Worm (Caenorhabditis elegans) whole organism, young adult: ENCODE data around the gene cyn-10.
A peak's percentile ranks its signal among the peaks of the same experiment; 100 is the strongest.

Source experiments
- B0035.1 ChIP-seq: sonication (generic microtip); optimal IDR thresholded peaks from 2 replicates; lab custom pipeline; 2016; ENCODE audit warnings: missing genetic modification characterization, mild to moderate bottlenecking, missing compliant biosample characterization, missing genotype, missing genetic modification reagents
- B0336.3 ChIP-seq: fragments of 200-800 bp; sonication (Bioruptor generic); IDR thresholded peaks from 2 replicates; pipeline ENCODE4 v1.3.6; 2022; ENCODE audit warnings: missing genetic modification characterization, missing compliant biosample characterization
- C17E4.6 ChIP-seq: fragments of 200-800 bp; sonication (Bioruptor generic); IDR thresholded peaks from 2 replicates; pipeline ENCODE4 v1.3.6; 2022; ENCODE audit warnings: missing genetic modification reagents, missing genetic modification characterization, missing compliant biosample characterization
- F22D6.2 ChIP-seq: sonication (generic microtip); optimal IDR thresholded peaks from 2 replicates; lab custom pipeline; 2016; ENCODE audit warnings: mild to moderate bottlenecking, missing genetic modification characterization, missing compliant biosample characterization
- F23B12.7 ChIP-seq: sonication (generic microtip); optimal IDR thresholded peaks from 2 replicates; lab custom pipeline; 2017; ENCODE audit warnings: missing genetic modification characterization, mild to moderate bottlenecking, missing compliant biosample characterization, antibody characterized with exemption, moderate library complexity; ENCODE audit not compliant: insufficient read depth
- F33H1.4 ChIP-seq: fragments of 200-800 bp; sonication (Bioruptor generic); IDR thresholded peaks from 2 replicates; pipeline ENCODE4 v1.3.6; 2022; ENCODE audit warnings: missing genetic modification reagents, missing genetic modification characterization, missing compliant biosample characterization
- F37B4.10 ChIP-seq: fragments of 200-800 bp; sonication (Bioruptor generic); IDR thresholded peaks from 2 replicates; pipeline ENCODE4 v1.3.6; 2022; ENCODE audit warnings: missing genetic modification characterization, missing compliant biosample characterization
- F49E8.2 ChIP-seq: sonication (generic microtip); optimal IDR thresholded peaks from 3 replicates; lab custom pipeline; 2017; ENCODE audit warnings: missing genetic modification characterization, mild to moderate bottlenecking, missing compliant biosample characterization, antibody characterized with exemption, moderate library complexity; ENCODE audit not compliant: insufficient read depth
- F52B5.7 ChIP-seq: sonication (generic microtip); optimal IDR thresholded peaks from 2 replicates; lab custom pipeline; 2016; ENCODE audit warnings: mild to moderate bottlenecking, missing genetic modification characterization, missing compliant biosample characterization
- T26A5.8 ChIP-seq: sonication (generic microtip); optimal IDR thresholded peaks from 2 replicates; lab custom pipeline; 2016; ENCODE audit warnings: missing genetic modification characterization, missing compliant biosample characterization
- Y67H2A.10 ChIP-seq: fragments of 200-800 bp; sonication (Bioruptor generic); conservative IDR thresholded peaks from 2 replicates; pipeline ENCODE4 v1.3.6; 2022; ENCODE audit warnings: missing genetic modification reagents, missing genetic modification characterization, missing compliant biosample characterization
- Y79H2A.3 ChIP-seq: fragments of 200-800 bp; sonication (Bioruptor generic); conservative IDR thresholded peaks from 2 replicates; pipeline ENCODE4 v1.3.6; 2022; ENCODE audit warnings: missing genetic modification reagents, missing genetic modification characterization, missing compliant biosample characterization
- akir-1 ChIP-seq: fragments of 200-800 bp; sonication (Bioruptor generic); optimal IDR thresholded peaks from 2 replicates; lab custom pipeline; 2018; ENCODE audit warnings: mild to moderate bottlenecking, missing genetic modification characterization, moderate library complexity, missing compliant biosample characterization
- ama-1 ChIP-seq, 3 experiments: fragments of 150-350 bp in 1 of 3; sonication (generic microtip) in 2 of 3; optimal IDR thresholded peaks; 2 replicates each; lab custom pipeline; 2014 to 2018; ENCODE audit warnings: missing biosample characterization in 2 of 3, missing genetic modification characterization in 2 of 3, missing genetic modification reagents in 2 of 3
- aptf-2 ChIP-seq: fragments of 200-800 bp; sonication (Bioruptor generic); conservative IDR thresholded peaks from 2 replicates; pipeline ENCODE4 v1.3.6; 2022; ENCODE audit warnings: missing genetic modification reagents, missing genetic modification characterization, missing compliant biosample characterization
- athp-1 ChIP-seq: sonication (generic microtip); optimal IDR thresholded peaks from 2 replicates; lab custom pipeline; 2017; ENCODE audit warnings: mild to moderate bottlenecking, missing genetic modification characterization, missing compliant biosample characterization
- bed-1 ChIP-seq: fragments of 200-800 bp; sonication (Bioruptor generic); IDR thresholded peaks from 2 replicates; pipeline ENCODE4 v1.3.6; 2022; ENCODE audit warnings: missing genetic modification reagents, missing genetic modification characterization, missing compliant biosample characterization
- ceh-100 ChIP-seq: fragments of 200-800 bp; sonication (Bioruptor generic); IDR thresholded peaks from 2 replicates; pipeline ENCODE4 v1.3.6; 2022; ENCODE audit warnings: missing genetic modification reagents, missing genetic modification characterization, missing compliant biosample characterization
- ceh-27 ChIP-seq: fragments of 200-800 bp; sonication (Bioruptor generic); optimal IDR thresholded peaks from 2 replicates; lab custom pipeline; 2018; ENCODE audit warnings: mild to moderate bottlenecking, missing genetic modification characterization, moderate library complexity, missing compliant biosample characterization
- ceh-79 ChIP-seq: sonication (generic microtip); optimal IDR thresholded peaks from 2 replicates; lab custom pipeline; 2017; ENCODE audit warnings: mild to moderate bottlenecking, missing genetic modification characterization, missing compliant biosample characterization
- ceh-91 ChIP-seq: fragments of 200-800 bp; sonication (Bioruptor generic); IDR thresholded peaks from 2 replicates; pipeline ENCODE4 v1.3.6; 2022; ENCODE audit warnings: missing genetic modification reagents, missing genetic modification characterization, missing compliant biosample characterization
- chd-7 ChIP-seq: sonication (generic microtip); optimal IDR thresholded peaks from 2 replicates; lab custom pipeline; 2016; ENCODE audit warnings: mild to moderate bottlenecking, missing genetic modification characterization, moderate library complexity, missing compliant biosample characterization
- dpff-1 ChIP-seq: sonication (generic microtip); optimal IDR thresholded peaks from 2 replicates; lab custom pipeline; 2017; ENCODE audit warnings: mild to moderate bottlenecking, missing genetic modification characterization, missing compliant biosample characterization
- dpl-1 ChIP-seq: fragments of 150-350 bp; optimal IDR thresholded peaks from 2 replicates; lab custom pipeline; 2014; ENCODE audit warnings: missing biosample characterization, missing genetic modification reagents, missing genetic modification characterization
- egl-44 ChIP-seq: fragments of 200-800 bp; sonication (Bioruptor generic); IDR thresholded peaks from 2 replicates; pipeline ENCODE4 v1.3.6; 2022; ENCODE audit warnings: missing genetic modification reagents, missing genetic modification characterization, missing compliant biosample characterization
- egrh-3 ChIP-seq: fragments of 200-800 bp; sonication (Bioruptor generic); IDR thresholded peaks from 2 replicates; pipeline ENCODE4 v1.3.6; 2022; ENCODE audit warnings: missing genetic modification reagents, missing genetic modification characterization, missing compliant biosample characterization
- ekl-4 ChIP-seq: fragments of 200-800 bp; sonication (Bioruptor generic); IDR thresholded peaks from 2 replicates; pipeline ENCODE4 v1.3.6; 2022; ENCODE audit warnings: missing genetic modification reagents, missing genetic modification characterization, missing compliant biosample characterization
- him-1 ChIP-seq: sonication (generic microtip); optimal IDR thresholded peaks from 2 replicates; lab custom pipeline; 2016; ENCODE audit warnings: missing genotype, missing genetic modification reagents, missing genetic modification characterization, missing compliant biosample characterization
- hlh-12 ChIP-seq: sonication (generic microtip); optimal IDR thresholded peaks from 2 replicates; lab custom pipeline; 2016; ENCODE audit warnings: missing genetic modification characterization, missing compliant biosample characterization
- lin-35 ChIP-seq, 3 experiments: fragments of 150-350 bp in 2 of 3; sonication (generic microtip) in 1 of 3; optimal IDR thresholded peaks; 2 replicates each; lab custom pipeline; 2014 to 2018; ENCODE audit warnings: missing biosample characterization in 3 of 3, missing genetic modification characterization in 3 of 3, missing genetic modification reagents in 3 of 3
- lin-54 ChIP-seq: fragments of 200-800 bp; sonication (Bioruptor generic); optimal IDR thresholded peaks from 2 replicates; lab custom pipeline; 2018; ENCODE audit warnings: mild to moderate bottlenecking, missing genetic modification characterization, missing compliant biosample characterization
- lsy-27 ChIP-seq: sonication (generic microtip); optimal IDR thresholded peaks from 2 replicates; lab custom pipeline; 2017; ENCODE audit warnings: missing genetic modification characterization, mild to moderate bottlenecking, missing compliant biosample characterization, antibody characterized with exemption, missing genotype, borderline replicate concordance; ENCODE audit not compliant: insufficient read depth
- madf-3 ChIP-seq: fragments of 200-800 bp; sonication (Bioruptor generic); IDR thresholded peaks from 2 replicates; pipeline ENCODE4 v1.3.6; 2022; ENCODE audit warnings: missing genetic modification reagents, missing genetic modification characterization, missing compliant biosample characterization
- mcd-1 ChIP-seq: fragments of 200-800 bp; sonication (Bioruptor generic); IDR thresholded peaks from 2 replicates; pipeline ENCODE4 v1.3.6; 2022; ENCODE audit warnings: missing genetic modification reagents, missing genetic modification characterization, missing compliant biosample characterization
- mes-4 ChIP-seq: sonication (generic microtip); optimal IDR thresholded peaks from 2 replicates; lab custom pipeline; 2016; ENCODE audit warnings: missing genotype, missing genetic modification characterization, missing compliant biosample characterization
- nfya-1 ChIP-seq: sonication (generic microtip); optimal IDR thresholded peaks from 2 replicates; lab custom pipeline; 2017; ENCODE audit warnings: antibody characterized with exemption, missing compliant biosample characterization, missing genetic modification characterization, borderline replicate concordance; ENCODE audit not compliant: insufficient read depth
- nhr-120 ChIP-seq: fragments of 200-800 bp; sonication (Bioruptor generic); IDR thresholded peaks from 2 replicates; pipeline ENCODE4 v1.3.6; 2022; ENCODE audit warnings: missing genetic modification characterization, missing compliant biosample characterization
- nhr-179 ChIP-seq: sonication (generic microtip); optimal IDR thresholded peaks from 2 replicates; lab custom pipeline; 2016; ENCODE audit warnings: mild to moderate bottlenecking, missing genetic modification characterization, missing compliant biosample characterization
- nhr-27 ChIP-seq: fragments of 200-800 bp; sonication (Bioruptor generic); optimal IDR thresholded peaks from 2 replicates; lab custom pipeline; 2018; ENCODE audit warnings: mild to moderate bottlenecking, missing genetic modification characterization, moderate library complexity, missing compliant biosample characterization
- nhr-80 ChIP-seq: sonication (generic microtip); optimal IDR thresholded peaks from 2 replicates; lab custom pipeline; 2016; ENCODE audit warnings: missing genetic modification characterization, missing compliant biosample characterization
- nhr-90 ChIP-seq: sonication (generic microtip); optimal IDR thresholded peaks from 2 replicates; lab custom pipeline; 2016; ENCODE audit warnings: missing genotype, mild to moderate bottlenecking, missing genetic modification characterization, missing compliant biosample characterization
- rec-8 ChIP-seq, 2 experiments: sonication (generic microtip); optimal IDR thresholded peaks; 2 replicates each; lab custom pipeline; 2016; ENCODE audit warnings: mild to moderate bottlenecking in 2 of 2, missing genetic modification characterization in 2 of 2, missing genetic modification reagents in 2 of 2, missing genotype in 2 of 2, missing biosample characterization in 1 of 2, missing compliant biosample characterization in 1 of 2, moderate library complexity in 1 of 2
- sdz-38 ChIP-seq: sonication (generic microtip); optimal IDR thresholded peaks from 2 replicates; lab custom pipeline; 2016; ENCODE audit warnings: missing genotype, missing genetic modification characterization, missing compliant biosample characterization
- sea-2 ChIP-seq: fragments of 200-800 bp; sonication (Bioruptor generic); IDR thresholded peaks from 2 replicates; pipeline ENCODE4 v1.3.6; 2022; ENCODE audit warnings: missing genetic modification characterization, missing compliant biosample characterization
- tlf-1 ChIP-seq: fragments of 200-800 bp; sonication (Bioruptor generic); optimal IDR thresholded peaks from 2 replicates; lab custom pipeline; 2018; ENCODE audit warnings: mild to moderate bottlenecking, missing genetic modification characterization, missing compliant biosample characterization
- xnd-1 ChIP-seq: sonication (generic microtip); optimal IDR thresholded peaks from 2 replicates; lab custom pipeline; 2016; ENCODE audit warnings: missing genotype, missing genetic modification reagents, missing genetic modification characterization, missing compliant biosample characterization
- ztf-22 ChIP-seq: fragments of 200-800 bp; sonication (Bioruptor generic); optimal IDR thresholded peaks from 2 replicates; lab custom pipeline; 2018; ENCODE audit warnings: mild to moderate bottlenecking, missing genetic modification characterization, moderate library complexity, missing compliant biosample characterization
- ztf-28 ChIP-seq: fragments of 200-800 bp; sonication (Bioruptor generic); IDR thresholded peaks from 2 replicates; pipeline ENCODE4 v1.3.6; 2022; ENCODE audit warnings: missing genetic modification reagents, missing genetic modification characterization, missing compliant biosample characterization
- ztf-3 ChIP-seq: fragments of 200-800 bp; sonication (Bioruptor generic); optimal IDR thresholded peaks from 2 replicates; lab custom pipeline; 2018; ENCODE audit warnings: mild to moderate bottlenecking, missing genetic modification characterization, missing compliant biosample characterization

The cyn-10 gene

ce11 chrII:6913309-6913708 is at the start of gene cyn-10 (continued):
- TF ChIP-seq ama-1 (optimal IDR thresholded peaks at IDR 0.05; lab: Kevin White, UChicago) (no peak), ama-1 (GFP tag; optimal IDR thresholded peaks at IDR 0.05; lab: Kevin White, UChicago) (no peak), Y79H2A.3 (no peak), C17E4.6 (GFP tag; lab: Robert Waterston, UW) (no peak; the same call in 1 of the 2 replicates), sea-2 (no peak), nhr-120 (GFP tag; lab: Robert Waterston, UW) (no peak), F49E8.2 (tag; lab: Kevin White, UChicago) (no peak), lin-54 (peak; percentile 94), dpl-1 (GFP tag; lab: Kevin White, UChicago) (peak; percentile 68), akir-1 (GFP tag; lab: Kevin White, UChicago) (peak; percentile 20), bed-1 (GFP tag; lab: Robert Waterston, UW) (0 out of 2 replicates have a peak, but pooled peaks have one; percentile 36), Y67H2A.10 (GFP tag; lab: Robert Waterston, UW) (peak; percentile 55; the same call in 1 of the 2 replicates), F52B5.7 (no peak), ceh-91 (GFP tag; lab: Robert Waterston, UW) (peak; percentile 51), F37B4.10 (no peak), chd-7 (tag; lab: Kevin White, UChicago) (no peak), nhr-80 (tag; lab: Kevin White, UChicago) (no peak), rec-8 (tag; optimal IDR thresholded peaks at IDR 0.05; lab: Kevin White, UChicago) (peak; percentile 28 to 61), ceh-27 (GFP tag; lab: Kevin White, UChicago) (peak; percentile 85), xnd-1 (peak; percentile 39), B0035.1 (tag; lab: Kevin White, UChicago) (no peak), nfya-1 (tag; lab: Kevin White, UChicago) (no peak), ztf-28 (GFP tag; lab: Robert Waterston, UW) (no peak), T26A5.8 (tag; lab: Kevin White, UChicago) (no peak), madf-3 (GFP tag; lab: Robert Waterston, UW) (no peak), ekl-4 (GFP tag; lab: Robert Waterston, UW) (peak; percentile 78), tlf-1 (GFP tag; lab: Kevin White, UChicago) (no peak), mes-4 (no peak), F22D6.2 (tag; lab: Kevin White, UChicago) (peak; percentile 71), nhr-90 (tag; lab: Kevin White, UChicago) (no peak), lin-35 (GFP tag; optimal IDR thresholded peaks at IDR 0.05; lab: Kevin White, UChicago) (peak in 2 of 3 experiments; percentile 42 to 94), nhr-179 (no peak), ceh-79 (tag; lab: Kevin White, UChicago) (no peak), B0336.3 (GFP tag; lab: Robert Waterston, UW) (no peak), F23B12.7 (tag; lab: Kevin White, UChicago) (no peak), dpff-1 (tag; lab: Kevin White, UChicago) (no peak), sdz-38 (tag; lab: Kevin White, UChicago) (no peak), ztf-3 (GFP tag; lab: Kevin White, UChicago) (no peak), egl-44 (GFP tag; lab: Robert Waterston, UW) (no peak), athp-1 (tag; lab: Kevin White, UChicago) (no peak), ceh-100 (peak; percentile 74), F33H1.4 (GFP tag; lab: Robert Waterston, UW) (peak; percentile 58), him-1 (tag; lab: Kevin White, UChicago) (peak; percentile 73), ztf-22 (no peak), aptf-2 (GFP tag; lab: Robert Waterston, UW) (no peak), egrh-3 (GFP tag; lab: Robert Waterston, UW) (no peak; the same call in 1 of the 2 replicates), nhr-27 (tag; lab: Kevin White, UChicago) (no peak), hlh-12 (no peak), mcd-1 (GFP tag; lab: Robert Waterston, UW) (peak; percentile 84), lsy-27 (tag; lab: Kevin White, UChicago) (no peak)
